Worm (Caenorhabditis elegans) whole organism, dauer: ENCODE results near the gene str-129.

Experiments
- unc-62 ChIP-seq: sonication (generic microtip); optimal IDR thresholded peaks from 2 replicates; lab custom pipeline; 2017; ENCODE audit warnings: missing biosample characterization, missing genetic modification reagents, missing genetic modification characterization

str-129 gene

DNA sequence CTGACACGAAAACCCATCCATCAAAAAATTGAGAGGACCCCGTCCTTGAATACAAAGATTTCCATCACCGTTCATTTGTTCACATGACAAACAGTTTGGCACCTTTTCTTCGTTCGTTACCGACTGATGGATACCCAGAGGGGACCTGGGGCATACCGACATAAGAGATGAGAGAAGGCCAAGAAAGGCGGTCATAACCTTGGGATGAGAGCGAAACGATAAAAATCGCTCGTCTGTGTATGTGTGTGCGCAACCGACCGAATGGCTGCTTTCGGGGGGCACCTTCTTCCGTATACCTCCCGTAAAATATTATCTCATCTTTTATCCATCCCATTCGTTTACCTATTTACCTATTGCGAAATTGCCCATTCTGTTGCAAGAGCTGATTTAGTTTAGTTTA lies 47.3 kb downstream of the str-129 start:
- no peak for TF ChIP-seq unc-62

DNA sequence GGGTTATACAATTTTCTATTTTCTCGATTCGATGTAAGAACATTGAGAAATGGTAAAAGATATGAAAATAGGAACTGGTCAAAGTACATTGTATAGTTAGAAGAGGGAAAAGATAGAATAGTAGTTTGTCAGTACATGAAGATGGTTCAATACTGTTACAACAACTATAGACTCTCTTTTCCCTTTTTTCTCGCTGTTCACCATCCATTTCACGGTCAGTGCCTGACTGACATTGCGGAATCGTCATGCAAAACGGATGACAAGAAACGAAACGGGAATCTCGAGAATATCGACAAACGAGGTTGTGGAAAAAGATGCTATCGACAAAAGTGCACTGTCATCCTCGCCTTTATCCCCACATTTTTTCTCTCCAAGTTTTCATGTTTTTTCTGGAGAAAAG lies 48.6 kb downstream of the str-129 start:
- TF ChIP-seq unc-62: no peak

DNA sequence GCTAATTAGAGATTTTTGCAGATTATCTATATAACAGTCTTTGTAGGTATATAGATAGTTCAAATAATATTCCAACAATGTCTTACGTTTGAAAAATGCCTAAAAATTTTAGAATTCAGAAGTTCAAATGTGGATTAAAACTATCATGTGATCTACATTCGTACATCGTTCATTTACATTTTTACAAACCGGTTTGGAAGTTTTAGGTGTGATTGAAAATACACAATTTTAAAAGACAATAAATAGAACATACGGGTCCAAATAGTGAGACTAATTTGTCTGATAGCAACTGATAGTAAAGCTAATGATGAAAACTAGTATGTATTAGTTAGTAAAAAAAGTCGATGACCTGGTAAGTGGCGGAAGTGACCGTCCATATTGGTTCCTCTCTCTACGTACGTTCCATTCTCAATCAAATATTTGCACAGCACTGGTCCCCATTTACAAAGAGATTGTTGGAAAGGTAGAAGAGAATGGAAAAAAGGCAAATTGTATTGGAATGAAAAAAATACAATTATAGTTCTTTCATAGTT lies 50.9 kb downstream of the str-129 start:
- TF ChIP-seq unc-62: no peak
